Fruit fly (Drosophila melanogaster) whole organism, wandering third instar larva: ENCODE data around the gene GAA1.

Source experiments
- Abd-B ChIP-seq: fragments of >200 bp; optimal IDR thresholded peaks from 2 replicates; lab custom pipeline; 2017; ENCODE audit warnings: missing biosample characterization, missing genetic modification characterization
- CG32264 ChIP-seq: fragments of 200-800 bp; sonication (Bioruptor generic); optimal IDR thresholded peaks from 2 replicates; lab custom pipeline; 2016; ENCODE audit warnings: missing biosample characterization, missing genetic modification characterization
- CrebA ChIP-seq: fragments of 200-800 bp; sonication (Bioruptor generic); optimal IDR thresholded peaks from 2 replicates; lab custom pipeline; 2016; ENCODE audit warnings: missing biosample characterization, mild to moderate bottlenecking, missing genetic modification characterization, borderline replicate concordance
- Dfd ChIP-seq: fragments of >200 bp; optimal IDR thresholded peaks from 2 replicates; lab custom pipeline; 2017; ENCODE audit warnings: missing biosample characterization, missing genetic modification characterization
- Dif ChIP-seq: fragments of 200-275, 200-300 bp; sonication (Bioruptor generic); optimal IDR thresholded peaks from 2 replicates; lab custom pipeline; 2018; ENCODE audit warnings: missing biosample characterization, missing genetic modification characterization; ENCODE audit not compliant: partially characterized antibody
- GATAd ChIP-seq: sonication (Bioruptor generic); optimal IDR thresholded peaks from 2 replicates; lab custom pipeline; 2016; ENCODE audit warnings: missing biosample characterization, missing genetic modification characterization
- HLH106 ChIP-seq: fragments of 200-800 bp; optimal IDR thresholded peaks from 3 replicates; lab custom pipeline; 2019; ENCODE audit warnings: missing biosample characterization, mild to moderate bottlenecking, missing genetic modification characterization, moderate library complexity
- Hnf4 ChIP-seq: fragments of 200-800 bp; sonication (Bioruptor generic); optimal IDR thresholded peaks from 2 replicates; lab custom pipeline; 2016; ENCODE audit warnings: missing biosample characterization, mild to moderate bottlenecking, missing genetic modification characterization
- Hr78 ChIP-seq: fragments of >200 bp; optimal IDR thresholded peaks from 2 replicates; lab custom pipeline; 2017; ENCODE audit warnings: missing biosample characterization, missing genetic modification characterization
- Hr83 ChIP-seq: fragments of 200-300 bp; sonication (Bioruptor generic); optimal IDR thresholded peaks from 2 replicates; lab custom pipeline; 2016; ENCODE audit warnings: missing biosample characterization, mild to moderate bottlenecking, missing genetic modification characterization, moderate library complexity; ENCODE audit not compliant: poor library complexity, severe bottlenecking
- Jra ChIP-seq: sonication (Bioruptor generic); optimal IDR thresholded peaks from 2 replicates; lab custom pipeline; 2016; ENCODE audit warnings: missing biosample characterization, missing genetic modification characterization
- Mio ChIP-seq: sonication (Bioruptor generic); optimal IDR thresholded peaks from 2 replicates; lab custom pipeline; 2016; ENCODE audit warnings: missing biosample characterization, missing genetic modification characterization
- Myc ChIP-seq: fragments of >200 bp; optimal IDR thresholded peaks from 2 replicates; lab custom pipeline; 2017
- OdsH ChIP-seq: fragments of 200-800 bp; sonication (Bioruptor generic); optimal IDR thresholded peaks from 2 replicates; lab custom pipeline; 2016; ENCODE audit warnings: missing biosample characterization, mild to moderate bottlenecking, missing genetic modification characterization
- Rel ChIP-seq, 2 experiments: fragments of 200-800 bp; sonication (Bioruptor generic) in 1 of 2; optimal IDR thresholded peaks; 2 replicates in 1 of 2; 3 replicates in 1 of 2; lab custom pipeline; 2016 to 2019; ENCODE audit warnings: mild to moderate bottlenecking in 2 of 2, missing biosample characterization in 2 of 2, missing genetic modification characterization in 2 of 2, moderate library complexity in 1 of 2
- Sp1 ChIP-seq: fragments of 200-800 bp; sonication (Bioruptor generic); optimal IDR thresholded peaks from 3 replicates; lab custom pipeline; 2019; ENCODE audit warnings: missing biosample characterization, mild to moderate bottlenecking, missing genetic modification characterization, moderate library complexity
- Vsx2 ChIP-seq: fragments of 200-300, 225-300 bp; sonication (Bioruptor generic); optimal IDR thresholded peaks from 2 replicates; lab custom pipeline; 2018; ENCODE audit warnings: missing biosample characterization, missing genetic modification characterization; ENCODE audit not compliant: partially characterized antibody
- br ChIP-seq: fragments of 200-800 bp; sonication (Bioruptor generic); optimal IDR thresholded peaks from 2 replicates; lab custom pipeline; 2016; ENCODE audit warnings: missing biosample characterization, missing genetic modification characterization
- brk ChIP-seq: fragments of 200-800 bp; sonication (Bioruptor generic); optimal IDR thresholded peaks from 2 replicates; lab custom pipeline; 2016; ENCODE audit warnings: missing biosample characterization, mild to moderate bottlenecking, missing genetic modification characterization
- dl ChIP-seq, 2 experiments: fragments of 175-275, 200-275 bp in 1 of 2; fragments of 200-275 bp in 1 of 2; sonication (Bioruptor generic); optimal IDR thresholded peaks; lab custom pipeline; 2018; ENCODE audit warnings: mild to moderate bottlenecking in 2 of 2, missing biosample characterization in 2 of 2, missing genetic modification characterization in 2 of 2, moderate library complexity in 2 of 2; ENCODE audit not compliant: partially characterized antibody in 2 of 2, insufficient read depth in 1 of 2
- dmrt93B ChIP-seq: fragments of 200-800 bp; sonication (Bioruptor generic); optimal IDR thresholded peaks from 2 replicates; lab custom pipeline; 2018; ENCODE audit warnings: missing biosample characterization, mild to moderate bottlenecking, missing genetic modification characterization
- dsf ChIP-seq: sonication (Bioruptor generic); optimal IDR thresholded peaks from 2 replicates; lab custom pipeline; 2016; ENCODE audit warnings: missing biosample characterization, missing genetic modification characterization, borderline replicate concordance
- foxo ChIP-seq, 2 experiments: fragments of 200-800 bp; sonication (Bioruptor generic); optimal IDR thresholded peaks; 2 replicates in 1 of 2; 3 replicates in 1 of 2; lab custom pipeline; 2016 to 2017; ENCODE audit warnings: missing biosample characterization in 2 of 2, missing genetic modification characterization in 2 of 2
- fru ChIP-seq: fragments of 200-800 bp; sonication (Bioruptor generic); optimal IDR thresholded peaks from 3 replicates; lab custom pipeline; 2016; ENCODE audit warnings: missing biosample characterization, mild to moderate bottlenecking, missing genetic modification characterization
- h ChIP-seq: fragments of 200-800 bp; sonication (Bioruptor generic); optimal IDR thresholded peaks from 3 replicates; lab custom pipeline; 2016; ENCODE audit warnings: missing biosample characterization, mild to moderate bottlenecking, missing genetic modification characterization
- jim ChIP-seq: fragments of 175-275, 200-325 bp; sonication (Bioruptor generic); optimal IDR thresholded peaks from 2 replicates; lab custom pipeline; 2016; ENCODE audit warnings: missing biosample characterization, mild to moderate bottlenecking, missing genetic modification characterization
- lola ChIP-seq: fragments of >200 bp; optimal IDR thresholded peaks from 2 replicates; lab custom pipeline; 2017; ENCODE audit warnings: missing biosample characterization, missing genetic modification characterization
- pan ChIP-seq: fragments of >200 bp; optimal IDR thresholded peaks from 2 replicates; lab custom pipeline; 2017
- psq ChIP-seq: fragments of 200-800 bp; sonication (Bioruptor generic); optimal IDR thresholded peaks from 3 replicates; lab custom pipeline; 2017; ENCODE audit warnings: missing biosample characterization, mild to moderate bottlenecking, missing genetic modification characterization, moderate library complexity
- rgr ChIP-seq: fragments of 200-800 bp; sonication (Bioruptor generic); optimal IDR thresholded peaks from 3 replicates; lab custom pipeline; 2016; ENCODE audit warnings: missing biosample characterization, mild to moderate bottlenecking, missing genetic modification characterization
- sage ChIP-seq: fragments of 200-800 bp; sonication (Bioruptor generic); optimal IDR thresholded peaks from 2 replicates; lab custom pipeline; 2016; ENCODE audit warnings: missing biosample characterization, mild to moderate bottlenecking, missing genetic modification characterization
- sv ChIP-seq: fragments of 200-800 bp; sonication (Bioruptor generic); optimal IDR thresholded peaks from 3 replicates; lab custom pipeline; 2016; ENCODE audit warnings: missing biosample characterization, missing genetic modification characterization
- tai ChIP-seq: sonication (Bioruptor generic); optimal IDR thresholded peaks from 2 replicates; lab custom pipeline; 2016; ENCODE audit warnings: missing biosample characterization, missing genetic modification characterization
- usp ChIP-seq: fragments of >200 bp; optimal IDR thresholded peaks from 2 replicates; lab custom pipeline; 2017; ENCODE audit warnings: missing biosample characterization, missing genetic modification characterization
- woc ChIP-seq: sonication (Bioruptor generic); optimal IDR thresholded peaks from 2 replicates; lab custom pipeline; 2016; ENCODE audit warnings: missing biosample characterization, mild to moderate bottlenecking, missing genetic modification characterization

The GAA1 gene

dm6 chrX:5885973-5886372 lies 12.8 kb upstream of the GAA1 start:
- TF ChIP-seq HLH106 (tag; lab: Kevin White, UChicago) (no peak), usp (no peak), Vsx2 (GFP tag; lab: Kevin White, UChicago) (no peak), psq (GFP tag; lab: Kevin White, UChicago) (no peak), Hnf4 (GFP tag; lab: Kevin White, UChicago) (no peak), fru (GFP tag; lab: Kevin White, UChicago) (no peak), dl (GFP tag; optimal IDR thresholded peaks at IDR 0.05; lab: Kevin White, UChicago; ENCODE audit: insufficient read depth in 1 of 2, partially characterized antibody in 2 of 2) (no peak), Dfd (GFP tag; lab: Kevin White, UChicago) (no peak), sv (no peak), foxo (GFP tag; optimal IDR thresholded peaks at IDR 0.05; lab: Kevin White, UChicago) (no peak), dsf (no peak), Sp1 (GFP tag; lab: Kevin White, UChicago) (no peak), brk (GFP tag; lab: Kevin White, UChicago) (no peak), dmrt93B (GFP tag; lab: Kevin White, UChicago) (no peak), CG32264 (GFP tag; lab: Kevin White, UChicago) (no peak), Rel (GFP tag; optimal IDR thresholded peaks at IDR 0.05; lab: Kevin White, UChicago) (no peak), Rel (tag; optimal IDR thresholded peaks at IDR 0.05; lab: Kevin White, UChicago) (no peak)

- TF ChIP-seq Mio (GFP tag; lab: Kevin White, UChicago): no peak
- TF ChIP-seq Hr83 (GFP tag; lab: Kevin White, UChicago): no peak
- TF ChIP-seq CrebA (GFP tag; lab: Kevin White, UChicago): no peak
- TF ChIP-seq Abd-B: no peak
These were observed 12.4 kb upstream of the GAA1 start for dm6 chrX:5885521-5885920.

dm6 chrX:5884887-5885286 lies 11.7 kb upstream of the GAA1 start:
- TF ChIP-seq brk (GFP tag; lab: Kevin White, UChicago) (no peak), dmrt93B (GFP tag; lab: Kevin White, UChicago) (no peak), jim (GFP tag; lab: Kevin White, UChicago) (no peak), Myc (lab: Kevin White, UChicago) (no peak), sv (no peak), Dif (GFP tag; lab: Kevin White, UChicago) (no peak), Rel (GFP tag; optimal IDR thresholded peaks at IDR 0.05; lab: Kevin White, UChicago) (no peak), Rel (tag; optimal IDR thresholded peaks at IDR 0.05; lab: Kevin White, UChicago) (no peak), sage (no peak), Sp1 (GFP tag; lab: Kevin White, UChicago) (no peak), CG32264 (GFP tag; lab: Kevin White, UChicago) (no peak), dl (GFP tag; optimal IDR thresholded peaks at IDR 0.05; lab: Kevin White, UChicago; ENCODE audit: insufficient read depth in 1 of 2, partially characterized antibody in 2 of 2) (no peak), lola (GFP tag; lab: Kevin White, UChicago) (no peak), woc (no peak), Vsx2 (GFP tag; lab: Kevin White, UChicago) (no peak), Hr78 (no peak)
- TF ChIP-seq, all 38 proteins: peak for 0

dm6 chrX:5884294-5884693 lies 11.1 kb upstream of the GAA1 start:
- TF ChIP-seq CG32264 (GFP tag; lab: Kevin White, UChicago): no peak
- TF ChIP-seq OdsH (GFP tag; lab: Kevin White, UChicago): no peak
- TF ChIP-seq psq (GFP tag; lab: Kevin White, UChicago): no peak
- TF ChIP-seq Abd-B: no peak
- no peak for TF ChIP-seq Hr78
- no peak for TF ChIP-seq GATAd
- no peak for TF ChIP-seq Sp1 (GFP tag; lab: Kevin White, UChicago)
- no peak for TF ChIP-seq pan
- TF ChIP-seq Mio (GFP tag; lab: Kevin White, UChicago): no peak
- no peak for TF ChIP-seq sage
- TF ChIP-seq Hnf4 (GFP tag; lab: Kevin White, UChicago): no peak

- TF ChIP-seq Hnf4 (GFP tag; lab: Kevin White, UChicago): peak; percentile 54
- TF ChIP-seq h (GFP tag; lab: Kevin White, UChicago): peak; percentile 54
- TF ChIP-seq lola (GFP tag; lab: Kevin White, UChicago): no peak
- no peak for TF ChIP-seq tai (GFP tag; lab: Kevin White, UChicago)
- TF ChIP-seq br: peak; percentile 18
- no peak for TF ChIP-seq jim (GFP tag; lab: Kevin White, UChicago)
- TF ChIP-seq Myc (lab: Kevin White, UChicago): peak; percentile 86
- TF ChIP-seq foxo (GFP tag; optimal IDR thresholded peaks at IDR 0.05; lab: Kevin White, UChicago): peak in 1 of 2 experiments; percentile 57
- TF ChIP-seq sv: peak; percentile 2
- TF ChIP-seq GATAd: no peak
- peak; percentile 41 for TF ChIP-seq fru (GFP tag; lab: Kevin White, UChicago)
- TF ChIP-seq HLH106 (tag; lab: Kevin White, UChicago): peak; percentile 43
- TF ChIP-seq Rel (GFP tag; optimal IDR thresholded peaks at IDR 0.05; lab: Kevin White, UChicago): no peak
- peak; percentile 37 for TF ChIP-seq Rel (tag; optimal IDR thresholded peaks at IDR 0.05; lab: Kevin White, UChicago)
- TF ChIP-seq sage: no peak
- TF ChIP-seq Dfd (GFP tag; lab: Kevin White, UChicago): no peak
- no peak for TF ChIP-seq Hr83 (GFP tag; lab: Kevin White, UChicago)
- no peak for TF ChIP-seq dl (GFP tag; optimal IDR thresholded peaks at IDR 0.05; lab: Kevin White, UChicago; ENCODE audit: insufficient read depth in 1 of 2, partially characterized antibody in 2 of 2)
- no peak for TF ChIP-seq pan
- TF ChIP-seq rgr (GFP tag; lab: Kevin White, UChicago): peak; percentile 50
- TF ChIP-seq Mio (GFP tag; lab: Kevin White, UChicago): no peak
- no peak for TF ChIP-seq Sp1 (GFP tag; lab: Kevin White, UChicago)
- no peak for TF ChIP-seq Jra (GFP tag; lab: Kevin White, UChicago)
- no peak for TF ChIP-seq dsf
- TF ChIP-seq psq (GFP tag; lab: Kevin White, UChicago): no peak
- TF ChIP-seq brk (GFP tag; lab: Kevin White, UChicago): no peak
These were observed 10.2 kb upstream of the GAA1 start for dm6 chrX:5883394-5883793.
